Worm (Caenorhabditis elegans) whole organism, L1 larva: ENCODE results near the gene F58D12.1.

Source experiments
- C04F5.9 ChIP-seq: sonication (generic microtip); optimal IDR thresholded peaks from 2 replicates; lab custom pipeline; 2016; ENCODE audit warnings: missing genetic modification characterization, missing compliant biosample characterization
- C16A3.4 ChIP-seq: fragments of 150-350 bp; optimal IDR thresholded peaks from 2 replicates; lab custom pipeline; 2014; ENCODE audit warnings: missing biosample characterization, missing genetic modification characterization
- C34B4.2 ChIP-seq: sonication (generic microtip); optimal IDR thresholded peaks from 2 replicates; lab custom pipeline; 2017; ENCODE audit warnings: mild to moderate bottlenecking, missing genetic modification characterization, missing compliant biosample characterization
- Y116A8C.19 ChIP-seq: sonication (generic microtip); optimal IDR thresholded peaks from 2 replicates; lab custom pipeline; 2016; ENCODE audit warnings: missing compliant biosample characterization, missing genetic modification characterization, borderline replicate concordance
- aha-1 ChIP-seq: fragments of 150-350 bp; optimal IDR thresholded peaks from 2 replicates; lab custom pipeline; 2014; ENCODE audit warnings: missing biosample characterization, missing genetic modification characterization
- alr-1 ChIP-seq: fragments of 200-800 bp; sonication (Bioruptor generic); optimal IDR thresholded peaks from 2 replicates; lab custom pipeline; 2018; ENCODE audit warnings: borderline replicate concordance, mild to moderate bottlenecking, missing genetic modification characterization, missing compliant biosample characterization
- aly-2 ChIP-seq: fragments of 150-350 bp; optimal IDR thresholded peaks from 2 replicates; lab custom pipeline; 2014; ENCODE audit warnings: missing biosample characterization, missing genetic modification characterization
- ama-1 ChIP-seq: fragments of 150-350 bp; optimal IDR thresholded peaks from 2 replicates; lab custom pipeline; 2014
- ceh-63 ChIP-seq: fragments of 200-800 bp; sonication (Bioruptor generic); optimal IDR thresholded peaks from 2 replicates; lab custom pipeline; 2018; ENCODE audit warnings: mild to moderate bottlenecking, missing genetic modification characterization, missing compliant biosample characterization
- efl-1 ChIP-seq, 4 experiments: fragments of 150-350 bp; optimal IDR thresholded peaks in 3 of 4; peaks in 1 of 4; 1 replicate in 1 of 4; 2 replicates in 3 of 4; lab custom pipeline; 2014; ENCODE audit warnings: missing biosample characterization in 2 of 4, missing genetic modification characterization in 2 of 4, missing genetic modification reagents in 2 of 4
- egl-27 ChIP-seq, 2 experiments: fragments of 150-350 bp in 1 of 2; sonication (generic microtip); optimal IDR thresholded peaks; 3 replicates each; lab custom pipeline; 2017 to 2018; ENCODE audit warnings: missing biosample characterization in 2 of 2, missing genetic modification characterization in 2 of 2, missing genetic modification reagents in 2 of 2
- elt-3 ChIP-seq, 6 experiments: fragments of 150-350 bp in 1 of 6; sonication (generic microtip); optimal IDR thresholded peaks; 2 replicates each; lab custom pipeline; 2017 to 2018; ENCODE audit warnings: missing biosample characterization in 6 of 6, missing genetic modification characterization in 6 of 6, inconsistent platforms in 1 of 6
- fkh-10 ChIP-seq: sonication (generic microtip); optimal IDR thresholded peaks from 2 replicates; lab custom pipeline; 2017; ENCODE audit warnings: missing biosample characterization, missing genetic modification reagents, missing genetic modification characterization
- fkh-4 ChIP-seq: sonication (generic microtip); optimal IDR thresholded peaks from 2 replicates; lab custom pipeline; 2016; ENCODE audit warnings: missing compliant biosample characterization, missing genetic modification characterization, borderline replicate concordance
- isw-1 ChIP-seq: fragments of 200-800 bp; sonication (Bioruptor generic); IDR thresholded peaks from 2 replicates; pipeline ENCODE4 v1.3.6; 2022; ENCODE audit warnings: missing genetic modification characterization, missing compliant biosample characterization
- lin-15B ChIP-seq: fragments of 150-350 bp; sonication (generic microtip); optimal IDR thresholded peaks from 3 replicates; lab custom pipeline; 2014; ENCODE audit warnings: missing biosample characterization, missing genetic modification characterization
- lin-39 ChIP-seq: fragments of 150-350 bp; optimal IDR thresholded peaks from 2 replicates; lab custom pipeline; 2014; ENCODE audit warnings: missing biosample characterization, missing genetic modification reagents, missing genetic modification characterization
- mef-2 ChIP-seq: fragments of 150-350 bp; optimal IDR thresholded peaks from 2 replicates; lab custom pipeline; 2014; ENCODE audit warnings: missing biosample characterization, missing genetic modification characterization
- nhr-19 ChIP-seq: fragments of 200-800 bp; sonication (Bioruptor generic); conservative IDR thresholded peaks from 2 replicates; pipeline ENCODE4 v1.3.6; 2022; ENCODE audit warnings: missing genetic modification characterization, missing compliant biosample characterization
- nhr-20 ChIP-seq: sonication (generic microtip); optimal IDR thresholded peaks from 2 replicates; lab custom pipeline; 2016; ENCODE audit warnings: mild to moderate bottlenecking, missing genetic modification characterization, missing compliant biosample characterization
- nhr-28 ChIP-seq: fragments of 150-350 bp; optimal IDR thresholded peaks from 2 replicates; lab custom pipeline; 2014; ENCODE audit warnings: missing biosample characterization, missing genetic modification characterization
- nhr-47 ChIP-seq: sonication (generic microtip); optimal IDR thresholded peaks from 2 replicates; lab custom pipeline; 2016; ENCODE audit warnings: mild to moderate bottlenecking, missing genetic modification characterization, moderate library complexity, missing compliant biosample characterization
- nhr-71 ChIP-seq: sonication (generic microtip); optimal IDR thresholded peaks from 2 replicates; lab custom pipeline; 2016; ENCODE audit warnings: mild to moderate bottlenecking, missing genetic modification characterization, moderate library complexity, missing compliant biosample characterization
- nhr-77 ChIP-seq: fragments of 150-350 bp; optimal IDR thresholded peaks from 2 replicates; lab custom pipeline; 2014; ENCODE audit warnings: missing biosample characterization, missing genetic modification characterization
- nhr-84 ChIP-seq: sonication (generic microtip); optimal IDR thresholded peaks from 2 replicates; lab custom pipeline; 2017; ENCODE audit warnings: missing biosample characterization, missing genetic modification characterization
- nhr-90 ChIP-seq: sonication (generic microtip); optimal IDR thresholded peaks from 2 replicates; lab custom pipeline; 2016; ENCODE audit warnings: mild to moderate bottlenecking, missing genetic modification characterization, missing compliant biosample characterization; ENCODE audit not compliant: poor library complexity
- snu-23 ChIP-seq: sonication (generic microtip); optimal IDR thresholded peaks from 2 replicates; lab custom pipeline; 2016; ENCODE audit warnings: missing genetic modification characterization, missing compliant biosample characterization
- sox-4 ChIP-seq: sonication (generic microtip); optimal IDR thresholded peaks from 2 replicates; lab custom pipeline; 2016; ENCODE audit warnings: missing genetic modification characterization, missing compliant biosample characterization
- sup-37 ChIP-seq: fragments of 200-800 bp; sonication (Bioruptor generic); optimal IDR thresholded peaks from 2 replicates; lab custom pipeline; 2018; ENCODE audit warnings: mild to moderate bottlenecking, missing genetic modification characterization, missing compliant biosample characterization
- swsn-7 ChIP-seq: sonication (generic microtip); optimal IDR thresholded peaks from 2 replicates; lab custom pipeline; 2016; ENCODE audit warnings: missing genetic modification characterization, missing compliant biosample characterization
- tbx-2 ChIP-seq: sonication (generic microtip); optimal IDR thresholded peaks from 2 replicates; lab custom pipeline; 2016; ENCODE audit warnings: missing genetic modification characterization, missing compliant biosample characterization
- unc-130 ChIP-seq: fragments of 150-350 bp; optimal IDR thresholded peaks from 2 replicates; lab custom pipeline; 2017; ENCODE audit warnings: missing biosample characterization, missing genetic modification characterization, inconsistent platforms
- unc-30 ChIP-seq: sonication (generic microtip); optimal IDR thresholded peaks from 2 replicates; lab custom pipeline; 2017; ENCODE audit warnings: missing biosample characterization, missing genetic modification characterization
- unc-98 ChIP-seq: fragments of 200-800 bp; sonication (Bioruptor generic); IDR thresholded peaks from 2 replicates; pipeline ENCODE4 v1.3.6; 2022; ENCODE audit warnings: missing genetic modification characterization, missing compliant biosample characterization
- vab-15 ChIP-seq: sonication (generic microtip); optimal IDR thresholded peaks from 2 replicates; lab custom pipeline; 2017; ENCODE audit warnings: missing genotype, mild to moderate bottlenecking, missing genetic modification characterization, missing compliant biosample characterization
- xbp-1 ChIP-seq: sonication (generic microtip); optimal IDR thresholded peaks from 2 replicates; lab custom pipeline; 2016; ENCODE audit warnings: missing genetic modification characterization, missing compliant biosample characterization
- zag-1 ChIP-seq: fragments of 150-350 bp; optimal IDR thresholded peaks from 2 replicates; lab custom pipeline; 2014; ENCODE audit warnings: missing biosample characterization, missing genetic modification characterization

The F58D12.1 gene

DNA sequence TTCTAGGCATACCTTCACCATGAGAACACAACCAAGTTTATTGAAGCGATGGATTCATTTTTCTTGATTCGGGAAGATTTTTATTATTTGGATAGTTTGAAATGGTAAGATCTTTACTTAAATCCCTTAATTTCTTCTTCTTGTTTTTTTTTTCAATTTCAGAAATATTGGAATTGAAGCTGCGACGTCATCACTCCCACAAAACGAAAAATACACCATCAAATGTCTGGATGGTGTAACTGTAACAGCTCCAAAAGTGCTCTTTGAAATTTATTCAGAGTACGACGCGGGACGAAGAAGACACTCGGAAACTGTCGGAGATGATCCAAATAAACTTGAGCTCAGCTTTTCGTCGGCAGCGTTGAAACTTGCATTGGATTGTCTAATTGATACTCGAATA lies 15.0 kb downstream of the F58D12.1 start, which contains the start of gene D1086.21:
TSS of gene D1086.21 (plus strand) at position 301 of the 400 bp plus-strand sequence.
- TF ChIP-seq nhr-28 (tag; lab: Kevin White, UChicago) (no peak), sup-37 (GFP tag; lab: Kevin White, UChicago) (no peak), nhr-19 (GFP tag; lab: Robert Waterston, UW) (no peak), C16A3.4 (tag; lab: Kevin White, UChicago) (no peak), zag-1 (tag; lab: Kevin White, UChicago) (no peak), aly-2 (tag; lab: Kevin White, UChicago) (no peak), nhr-90 (tag; lab: Kevin White, UChicago) (no peak), unc-30 (tag; lab: Kevin White, UChicago) (no peak), xbp-1 (tag; lab: Kevin White, UChicago) (no peak), C04F5.9 (tag; lab: Kevin White, UChicago) (no peak), efl-1 (optimal IDR thresholded peaks at IDR 0.05; lab: Kevin White, UChicago) (no peak), efl-1 (GFP tag; optimal IDR thresholded peaks at IDR 0.05 in 1 of 2; lab: Kevin White, UChicago) (no peak)

DNA sequence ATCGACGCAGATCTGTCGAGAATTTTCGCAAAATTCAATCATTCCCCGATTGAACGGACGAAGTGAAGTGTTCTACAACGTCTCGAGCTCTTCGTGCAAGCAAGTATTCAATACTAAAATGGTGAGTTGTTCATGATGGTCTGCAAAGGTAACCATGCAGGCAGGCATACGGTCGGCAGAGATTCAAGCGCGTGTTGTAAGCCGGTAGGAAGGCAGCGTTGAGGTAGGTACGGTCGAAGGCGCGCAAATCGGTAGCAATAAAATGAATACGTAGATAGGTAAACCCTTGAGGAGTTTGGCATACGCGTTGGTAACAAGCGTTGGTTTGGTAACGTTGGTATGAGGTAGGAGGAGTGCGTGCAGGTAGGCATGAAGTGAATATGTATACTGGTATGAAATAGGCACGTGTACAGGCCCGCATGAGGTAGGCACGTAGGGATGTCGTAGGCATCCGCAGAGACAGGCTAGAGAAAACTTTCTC lies 18.5 kb downstream of the F58D12.1 start, which contains the start of gene D1086.17:
TSS of gene D1086.17 (plus strand) at position 51 of the 481 bp plus-strand sequence.
- TF ChIP-seq snu-23 (GFP tag; lab: Kevin White, UChicago) (no peak), aha-1 (tag; lab: Kevin White, UChicago) (no peak), sox-4 (tag; lab: Kevin White, UChicago) (no peak), elt-3 (tag; optimal IDR thresholded peaks at IDR 0.05; lab: Kevin White, UChicago) (no peak), swsn-7 (tag; lab: Kevin White, UChicago) (no peak), mef-2 (tag; lab: Kevin White, UChicago) (no peak), Y116A8C.19 (tag; lab: Kevin White, UChicago) (no peak), fkh-4 (tag; lab: Kevin White, UChicago) (no peak), vab-15 (tag; lab: Kevin White, UChicago) (no peak), nhr-20 (tag; lab: Kevin White, UChicago) (no peak), unc-130 (no peak)

DNA sequence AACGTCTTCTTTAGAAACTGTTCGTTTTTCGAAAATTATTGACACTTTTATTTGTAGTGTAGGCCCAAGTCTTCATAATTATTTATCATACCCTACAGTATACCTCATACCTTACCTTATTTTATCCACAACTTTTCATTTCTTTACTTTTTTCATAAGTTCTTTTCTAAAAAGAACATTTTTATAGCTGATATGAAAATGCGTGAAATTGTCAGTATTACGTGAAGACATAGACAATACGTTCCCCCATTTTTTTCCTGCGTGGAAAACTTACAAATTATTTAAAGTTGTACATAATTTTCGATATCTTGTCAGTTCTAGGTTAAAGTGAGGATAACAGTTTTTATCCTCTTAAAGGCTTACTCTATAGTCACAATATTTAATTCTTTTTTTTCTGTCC lies 20.5 kb downstream of the F58D12.1 start:
- TF ChIP-seq ama-1 (lab: Kevin White, UChicago) (no peak), lin-39 (tag; lab: Kevin White, UChicago) (no peak), ceh-63 (GFP tag; lab: Kevin White, UChicago) (no peak), nhr-71 (tag; lab: Kevin White, UChicago) (no peak), egl-27 (tag; optimal IDR thresholded peaks at IDR 0.05; lab: Kevin White, UChicago) (no peak), nhr-47 (tag; lab: Kevin White, UChicago) (no peak), tbx-2 (tag; lab: Kevin White, UChicago) (no peak), unc-98 (GFP tag; lab: Robert Waterston, UW) (no peak), fkh-4 (tag; lab: Kevin White, UChicago) (no peak), unc-30 (tag; lab: Kevin White, UChicago) (no peak), efl-1 (optimal IDR thresholded peaks at IDR 0.05; lab: Kevin White, UChicago) (no peak), efl-1 (GFP tag; optimal IDR thresholded peaks at IDR 0.05 in 1 of 2; lab: Kevin White, UChicago) (no peak), mef-2 (tag; lab: Kevin White, UChicago) (no peak), nhr-84 (tag; lab: Kevin White, UChicago) (no peak), aly-2 (tag; lab: Kevin White, UChicago) (no peak)

DNA sequence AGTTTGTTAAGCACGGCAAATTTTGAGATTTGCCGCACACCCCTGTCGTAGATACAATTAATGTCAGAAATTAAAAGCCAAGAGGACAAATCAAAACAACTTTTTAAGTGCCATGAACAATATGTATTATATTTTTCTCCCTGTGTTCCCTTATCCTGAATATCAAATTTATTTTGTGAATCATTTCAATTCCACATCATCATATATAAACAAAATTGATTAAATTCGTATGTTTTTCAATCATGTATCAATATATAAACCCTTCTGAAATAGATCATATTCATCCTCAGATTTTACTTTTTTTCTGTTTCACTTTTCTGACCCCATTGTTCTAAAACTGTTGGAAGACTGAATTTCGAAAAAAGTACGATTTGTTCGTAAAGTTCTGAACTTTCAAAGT lies 24.8 kb downstream of the F58D12.1 start, which contains the start of gene D1086.11:
TSS of gene D1086.11 (plus strand) at position 301 of the 400 bp plus-strand sequence.
- TF ChIP-seq isw-1 (no peak), nhr-77 (tag; lab: Kevin White, UChicago) (no peak), swsn-7 (tag; lab: Kevin White, UChicago) (no peak), C34B4.2 (tag; lab: Kevin White, UChicago) (no peak), fkh-10 (GFP tag; lab: Kevin White, UChicago) (no peak), lin-15B (no peak), alr-1 (no peak), snu-23 (GFP tag; lab: Kevin White, UChicago) (no peak), ama-1 (lab: Kevin White, UChicago) (no peak), xbp-1 (tag; lab: Kevin White, UChicago) (no peak), nhr-47 (tag; lab: Kevin White, UChicago) (no peak), egl-27 (tag; optimal IDR thresholded peaks at IDR 0.05; lab: Kevin White, UChicago) (no peak)
- TF ChIP-seq, all 84 proteins: peak for 0
